Fruit fly (Drosophila melanogaster): ENCODE results near the gene CG14949.

The CG14949 gene

DNA sequence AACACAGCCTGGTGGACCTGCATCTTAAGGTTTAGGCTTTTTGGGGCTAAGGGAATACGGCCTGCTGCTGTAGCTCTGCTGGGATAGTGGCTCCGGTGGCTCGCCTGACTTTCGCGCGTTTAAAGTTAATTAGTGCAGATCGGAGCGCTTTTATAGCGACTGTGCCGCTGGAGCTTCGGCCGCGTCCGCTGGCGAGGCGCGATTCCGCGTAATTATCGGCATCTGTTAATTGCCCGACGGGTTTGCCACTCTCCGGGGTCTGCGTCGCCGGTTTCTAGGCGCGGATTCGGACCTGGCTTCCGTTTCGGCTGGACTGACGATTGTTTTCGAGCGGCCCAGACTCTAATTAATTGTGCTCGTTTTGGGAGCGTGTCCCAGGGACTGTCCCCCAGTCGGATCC is at the start of gene CG14949:
TSS of gene CG14949 (minus strand) at position 101 of the 400 bp plus-strand sequence.
- 0 out of 2 replicates have a peak, but pooled peaks have one; percentile 6 for TF ChIP-seq CG6272 (GFP tag; IDR thresholded peaks at IDR 0.05)
- no peak for TF ChIP-seq slbo (GFP tag; IDR thresholded peaks at IDR 0.05)
- TF ChIP-seq lov (optimal IDR thresholded peaks at IDR 0.05): no peak
- 0 out of 3 replicates have a peak, but pooled peaks have one; percentile 16 for TF ChIP-seq lov (GFP tag; IDR thresholded peaks at IDR 0.05)
- peak; percentile 1 for TF ChIP-seq Med (GFP tag)

DNA sequence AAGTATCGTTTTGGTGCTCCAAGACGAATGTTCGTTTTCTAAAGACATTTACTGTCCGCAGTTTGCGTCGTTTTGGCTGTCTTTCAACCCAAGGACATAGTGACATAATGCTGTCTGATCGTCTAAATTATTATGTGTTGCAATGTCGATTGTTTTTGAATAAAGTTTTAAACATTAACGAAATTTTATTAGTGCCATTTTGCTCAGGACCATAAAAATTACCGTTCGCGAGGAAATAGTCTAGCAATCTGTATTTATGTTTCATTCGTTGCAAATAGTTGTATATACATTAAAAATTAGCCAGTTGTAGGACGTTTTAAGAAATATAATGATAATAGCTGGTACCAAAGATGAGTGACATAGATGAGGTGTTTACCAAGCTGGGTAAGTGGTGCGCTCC is 18.1 kb upstream of the CG14949 start, which contains the start of gene CG33234:
TSS of gene CG33234 (plus strand) at position 301 of the 400 bp plus-strand sequence.
- TF ChIP-seq sens (GFP tag): no peak
- TF ChIP-seq ken (GFP tag; IDR thresholded peaks at IDR 0.05): no peak
- TF ChIP-seq kah (GFP tag; optimal IDR thresholded peaks at IDR 0.05): no peak
- no peak for TF ChIP-seq CG4617 (GFP tag; optimal IDR thresholded peaks at IDR 0.05; ENCODE audit: borderline replicate concordance)
- TF ChIP-seq CG3407 (GFP tag; optimal IDR thresholded peaks at IDR 0.05): no peak
- no peak for TF ChIP-seq CG3995 (GFP tag; optimal IDR thresholded peaks at IDR 0.05)
- TF ChIP-seq hth (optimal IDR thresholded peaks at IDR 0.05): no peak
- TF ChIP-seq dan (GFP tag; IDR thresholded peaks at IDR 0.05): no peak
- TF ChIP-seq CG6854 (GFP tag; optimal IDR thresholded peaks at IDR 0.05): no peak
- TF ChIP-seq CG16813 (GFP tag; IDR thresholded peaks at IDR 0.05; ENCODE audit: partially characterized antibody): no peak
- no peak for TF ChIP-seq CG7556 (GFP tag; optimal IDR thresholded peaks at IDR 0.05)
- TF ChIP-seq CG5953 (GFP tag; IDR thresholded peaks at IDR 0.05): no peak
- no peak for TF ChIP-seq CG7839 (tag; optimal IDR thresholded peaks at IDR 0.05)
- TF ChIP-seq ci (GFP tag; IDR thresholded peaks at IDR 0.05): no peak
- TF ChIP-seq B-H2 (GFP tag; optimal IDR thresholded peaks at IDR 0.05): no peak

DNA sequence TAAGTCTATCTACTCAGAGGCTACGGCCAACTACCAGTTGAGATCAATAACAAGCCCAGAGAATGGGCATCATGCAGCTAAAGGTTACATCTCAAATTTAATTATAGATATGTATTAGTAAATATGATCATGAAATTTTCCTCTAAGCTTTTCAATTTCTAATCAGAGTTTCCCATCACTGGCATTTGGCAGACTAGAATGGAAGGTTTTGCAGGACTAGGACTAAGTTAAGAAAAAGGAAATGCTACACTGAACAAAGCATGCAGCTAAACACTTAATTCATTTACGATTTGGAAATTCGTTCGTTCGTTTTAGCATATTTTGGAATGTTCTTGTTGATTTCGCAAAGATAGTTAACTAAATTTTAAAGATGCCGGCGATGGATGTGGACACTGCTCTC is 16.1 kb upstream of the CG14949 start, which contains the start of gene CG33233:
TSS of gene CG33233 (plus strand) at position 301 of the 400 bp plus-strand sequence.
- no peak for TF ChIP-seq CG10209 (GFP tag; optimal IDR thresholded peaks at IDR 0.05)
- peak; percentile 10 for TF ChIP-seq Ets65A (GFP tag)

DNA sequence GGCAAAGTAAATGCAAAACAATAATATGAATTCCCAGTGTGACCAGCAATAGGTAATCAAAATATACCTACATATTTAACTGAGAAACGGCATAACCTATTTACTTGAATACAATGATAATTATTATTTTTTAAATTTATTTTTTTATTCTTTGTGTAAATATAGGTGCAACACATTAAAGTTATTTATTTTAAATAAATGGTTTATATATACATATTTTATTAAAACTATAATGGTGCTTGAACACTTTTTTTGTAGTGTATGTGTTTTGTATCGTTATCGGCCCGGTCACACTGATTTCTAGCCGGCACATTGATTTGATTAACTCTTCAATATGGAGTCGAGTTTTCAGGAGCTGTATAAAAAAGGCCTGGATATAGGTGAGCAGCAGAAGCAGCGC is 8.6 kb upstream of the CG14949 start, which contains the start of the genes ProRS-m, CG42304 and Snup:
TSS of gene ProRS-m (minus strand) at position 51 of the 400 bp plus-strand sequence.
TSS of gene CG42304 (plus strand) at position 289 of the 400 bp plus-strand sequence.
TSS of gene Snup (plus strand) at position 289 of the 400 bp plus-strand sequence.
- TF ChIP-seq cad (GFP tag; optimal IDR thresholded peaks at IDR 0.05) (no peak), btn (GFP tag; optimal IDR thresholded peaks at IDR 0.05) (no peak), CG9215 (GFP tag; IDR thresholded peaks at IDR 0.05) (0 out of 2 replicates have a peak, but pooled peaks have one; percentile 37), C15 (GFP tag; IDR thresholded peaks at IDR 0.05) (0 out of 3 replicates have a peak, but pooled peaks have one; percentile 24), CG18764 (GFP tag; optimal IDR thresholded peaks at IDR 0.05) (peak; percentile 5), CG5245 (GFP tag; optimal IDR thresholded peaks at IDR 0.05) (no peak), Optix (GFP tag; IDR thresholded peaks at IDR 0.05) (no peak), Poxn (GFP tag; IDR thresholded peaks at IDR 0.05) (no peak), da (GFP tag; optimal IDR thresholded peaks at IDR 0.05) (no peak), kni (GFP tag; optimal IDR thresholded peaks at IDR 0.05) (no peak), CG10274 (GFP tag; optimal IDR thresholded peaks at IDR 0.05) (no peak), CG10321 (GFP tag; IDR thresholded peaks at IDR 0.05) (no peak), HLHmδ (GFP tag; optimal IDR thresholded peaks at IDR 0.05) (no peak), h (optimal IDR thresholded peaks at IDR 0.05) (no peak), jing (GFP tag; optimal IDR thresholded peaks at IDR 0.05) (no peak), shn (GFP tag; optimal IDR thresholded peaks at IDR 0.05) (no peak), gcm2 (GFP tag; optimal IDR thresholded peaks at IDR 0.05) (no peak), Dbx (GFP tag; IDR thresholded peaks at IDR 0.05) (peak; percentile 12; the same call in 1 of the 3 replicates), CG18619 (GFP tag; optimal IDR thresholded peaks at IDR 0.05) (no peak), CG3065 (GFP tag; optimal IDR thresholded peaks at IDR 0.05) (no peak), sc (optimal IDR thresholded peaks at IDR 0.05) (no peak), sc (GFP tag; optimal IDR thresholded peaks at IDR 0.05) (no peak), tin (GFP tag; optimal IDR thresholded peaks at IDR 0.05) (no peak), Dek (tag; optimal IDR thresholded peaks at IDR 0.05) (peak; percentile 50), CG1529 (GFP tag; optimal IDR thresholded peaks at IDR 0.05) (no peak), CG7745 (tag; optimal IDR thresholded peaks at IDR 0.05) (no peak), prd (optimal IDR thresholded peaks at IDR 0.05) (no peak), prd (GFP tag; IDR thresholded peaks at IDR 0.05) (peak; percentile 82)
